Fruit fly (Drosophila melanogaster) whole organism, pupa: ENCODE results near the gene Eig71Ec.

Source experiments
- CG10348 ChIP-seq: fragments of 200-800 bp; sonication (Bioruptor generic); IDR thresholded peaks from 2 replicates; pipeline ENCODE4 v1.3.6; 2022; ENCODE audit warnings: missing biosample characterization, missing genetic modification characterization
- CG12605 ChIP-seq: fragments of 200-800 bp; sonication (Bioruptor generic); IDR thresholded peaks from 2 replicates; pipeline ENCODE4 v1.3.6; 2022; ENCODE audit warnings: missing biosample characterization, missing genetic modification characterization
- CG13204 ChIP-seq: fragments of 200-800 bp; sonication (Bioruptor generic); optimal IDR thresholded peaks from 2 replicates; lab custom pipeline; 2018; ENCODE audit warnings: missing biosample characterization, mild to moderate bottlenecking, missing genetic modification characterization, moderate library complexity
- CG14655 ChIP-seq: fragments of 200-800 bp; sonication (Bioruptor generic); optimal IDR thresholded peaks from 3 replicates; lab custom pipeline; 2017; ENCODE audit warnings: mild to moderate bottlenecking, missing biosample characterization, missing genetic modification reagents, missing genetic modification characterization
- CG15710 ChIP-seq: fragments of 200-800 bp; sonication (Bioruptor generic); optimal IDR thresholded peaks from 2 replicates; lab custom pipeline; 2018; ENCODE audit warnings: missing biosample characterization, mild to moderate bottlenecking, missing genetic modification characterization, moderate library complexity
- CG17806 ChIP-seq: fragments of 200-800 bp; sonication (Bioruptor generic); optimal IDR thresholded peaks from 2 replicates; lab custom pipeline; 2018; ENCODE audit warnings: missing biosample characterization, mild to moderate bottlenecking, missing genetic modification characterization, moderate library complexity
- CG32121 ChIP-seq: fragments of 200-800 bp; sonication (Bioruptor generic); IDR thresholded peaks from 2 replicates; pipeline ENCODE4 v1.3.6; 2022; ENCODE audit warnings: missing biosample characterization, missing genetic modification characterization
- CG34367 ChIP-seq: fragments of 200-800 bp; sonication (Bioruptor generic); optimal IDR thresholded peaks from 2 replicates; lab custom pipeline; 2018; ENCODE audit warnings: missing biosample characterization, mild to moderate bottlenecking, missing genetic modification characterization
- CG4496 ChIP-seq: fragments of 200-800 bp; sonication (Bioruptor generic); IDR thresholded peaks from 3 replicates; pipeline ENCODE4 v1.3.6; 2022; ENCODE audit warnings: missing biosample characterization, missing genetic modification characterization
- CG8159 ChIP-seq: fragments of 200-800 bp; sonication (Bioruptor generic); optimal IDR thresholded peaks from 3 replicates; lab custom pipeline; 2018; ENCODE audit warnings: missing biosample characterization, mild to moderate bottlenecking, missing genetic modification characterization, moderate library complexity
- CG8301 ChIP-seq: fragments of 200-800 bp; sonication (Bioruptor generic); optimal IDR thresholded peaks from 2 replicates; lab custom pipeline; 2018; ENCODE audit warnings: missing biosample characterization, mild to moderate bottlenecking, missing genetic modification characterization
- CG9948 ChIP-seq: fragments of 200-800 bp; sonication (Bioruptor generic); optimal IDR thresholded peaks from 2 replicates; lab custom pipeline; 2018; ENCODE audit warnings: missing biosample characterization, mild to moderate bottlenecking, missing genetic modification characterization, moderate library complexity
- D1 ChIP-seq: fragments of 200-800 bp; sonication (Bioruptor generic); optimal IDR thresholded peaks from 2 replicates; lab custom pipeline; 2018; ENCODE audit warnings: missing biosample characterization, mild to moderate bottlenecking, missing genetic modification characterization, moderate library complexity
- EcR ChIP-seq: fragments of 200-800 bp; sonication (Bioruptor generic); optimal IDR thresholded peaks from 3 replicates; lab custom pipeline; 2019; ENCODE audit warnings: missing biosample characterization, missing genetic modification characterization, mild to moderate bottlenecking, moderate library complexity, missing genetic modification reagents
- Ets98B ChIP-seq: fragments of 200-800 bp; sonication (Bioruptor generic); IDR thresholded peaks from 2 replicates; pipeline ENCODE4 v1.3.6; 2022; ENCODE audit warnings: missing biosample characterization, missing genetic modification characterization
- Pif1A ChIP-seq: fragments of 200-800 bp; sonication (Bioruptor generic); optimal IDR thresholded peaks from 3 replicates; lab custom pipeline; 2016; ENCODE audit warnings: missing biosample characterization, missing genetic modification characterization
- Pif1B ChIP-seq: fragments of 200-800 bp; sonication (Bioruptor generic); optimal IDR thresholded peaks from 3 replicates; lab custom pipeline; 2016; ENCODE audit warnings: missing biosample characterization, missing genetic modification characterization
- Snoo ChIP-seq: fragments of 200-800 bp; sonication (Bioruptor generic); optimal IDR thresholded peaks from 3 replicates; lab custom pipeline; 2017; ENCODE audit warnings: missing biosample characterization, mild to moderate bottlenecking, missing genetic modification characterization, inconsistent platforms
- fd96Ca ChIP-seq: fragments of 200-800 bp; sonication (Bioruptor generic); IDR thresholded peaks from 3 replicates; pipeline ENCODE4 v1.3.6; 2022; ENCODE audit warnings: missing biosample characterization, missing genetic modification characterization
- gl ChIP-seq: fragments of 200-800 bp; sonication (Bioruptor generic); optimal IDR thresholded peaks from 2 replicates; lab custom pipeline; 2018; ENCODE audit warnings: missing biosample characterization, mild to moderate bottlenecking, missing genetic modification characterization
- rn ChIP-seq: fragments of 200-800 bp; sonication (Bioruptor generic); IDR thresholded peaks from 2 replicates; pipeline ENCODE4 v1.3.6; 2022; ENCODE audit warnings: missing biosample characterization, missing genetic modification characterization

Gene Eig71Ec

DNA sequence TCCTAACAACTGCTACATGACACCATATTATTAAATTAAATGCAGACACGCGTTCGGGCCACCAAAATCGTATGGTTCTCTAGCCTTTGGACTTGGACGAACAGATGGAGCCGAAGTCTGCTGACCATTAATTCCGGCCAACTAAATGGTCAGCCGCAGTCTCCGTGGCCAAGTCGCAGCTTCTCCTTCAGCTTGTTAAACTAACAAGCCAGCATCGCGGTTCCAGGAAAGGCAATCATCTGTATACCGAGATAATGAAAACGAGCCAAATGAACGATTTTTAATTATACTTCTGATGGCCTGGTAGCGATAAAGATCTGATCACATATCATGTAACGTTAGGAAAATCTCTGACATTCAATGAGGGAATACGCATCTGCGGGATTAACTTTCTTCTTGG, 17.9 kb upstream of the Eig71Ec start:
- no peak for TF ChIP-seq Pif1B (GFP tag; lab: Kevin White, UChicago)
- no peak for TF ChIP-seq CG4496 (GFP tag; lab: Robert Waterston, UW)
- TF ChIP-seq CG8159, result no peak
- no peak for TF ChIP-seq CG10348 (GFP tag; lab: Robert Waterston, UW)

DNA sequence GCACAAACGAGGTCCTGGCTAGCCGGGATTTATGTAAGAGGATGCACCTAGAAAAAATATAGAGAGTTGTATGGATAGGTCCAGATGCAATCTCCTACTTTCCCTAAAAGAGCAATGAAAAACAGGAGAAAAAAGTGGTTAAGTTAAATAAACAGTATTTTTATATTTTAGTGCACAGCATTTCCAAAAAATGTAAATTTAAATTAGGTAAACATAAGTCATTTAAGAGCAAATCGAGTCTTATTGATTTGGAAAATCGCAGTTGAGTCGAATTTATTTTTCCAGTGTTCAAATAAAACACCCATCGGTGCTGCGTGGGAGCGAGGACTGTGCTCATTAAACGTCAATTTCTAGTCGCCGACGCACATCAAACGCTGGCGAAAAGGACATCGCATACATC, 13.7 kb upstream of the Eig71Ec start:
- TF ChIP-seq CG8159 (no peak), CG13204 (GFP tag; lab: Kevin White, UChicago) (no peak), CG17806 (tag; lab: Kevin White, UChicago) (no peak), gl (tag; lab: Kevin White, UChicago) (no peak), CG32121 (no peak), fd96Ca (no peak), Ets98B (GFP tag; lab: Robert Waterston, UW) (no peak), CG8301 (tag; lab: Kevin White, UChicago) (no peak), rn (GFP tag; lab: Robert Waterston, UW) (no peak), CG15710 (no peak), Pif1A (no peak), CG4496 (GFP tag; lab: Robert Waterston, UW) (no peak), CG34367 (no peak), Pif1B (GFP tag; lab: Kevin White, UChicago) (no peak)
- TF ChIP-seq, all 21 proteins: peak for 0

DNA sequence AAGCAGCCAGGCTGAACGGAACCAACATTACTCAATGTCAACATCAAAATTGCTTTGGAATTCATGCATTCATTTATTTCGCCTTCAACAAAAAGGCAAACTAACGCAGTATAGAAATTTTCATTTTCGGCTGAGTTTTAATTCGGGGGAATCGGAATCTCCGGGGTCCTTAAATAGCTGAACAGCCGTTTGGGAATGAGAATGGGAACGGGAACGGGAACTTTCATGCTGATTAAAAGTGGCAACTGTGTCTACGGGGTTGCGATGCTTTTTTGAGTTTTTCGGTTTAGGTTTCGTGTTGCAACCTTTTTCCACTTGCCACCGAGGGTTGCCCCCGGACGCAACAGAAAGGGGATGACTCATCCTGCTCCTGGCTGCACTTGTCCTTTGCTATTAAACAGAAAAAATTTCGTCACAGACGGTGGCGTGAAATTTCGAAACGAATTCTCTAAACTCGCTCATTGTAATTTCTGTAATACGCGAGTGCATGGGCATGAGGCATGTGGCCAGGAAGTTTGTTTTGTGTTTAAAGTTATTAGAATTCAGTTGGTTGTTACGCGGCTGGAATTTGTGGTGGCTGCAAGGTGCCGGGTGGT, 12.2 kb upstream of the Eig71Ec start:
- TF ChIP-seq CG12605 (GFP tag; lab: Robert Waterston, UW) (no peak), CG17806 (tag; lab: Kevin White, UChicago) (no peak), CG14655 (GFP tag; lab: Kevin White, UChicago) (no peak), CG9948 (tag; lab: Kevin White, UChicago) (no peak), CG8301 (tag; lab: Kevin White, UChicago) (no peak)
- TF ChIP-seq, all 21 proteins: peak for 0

DNA sequence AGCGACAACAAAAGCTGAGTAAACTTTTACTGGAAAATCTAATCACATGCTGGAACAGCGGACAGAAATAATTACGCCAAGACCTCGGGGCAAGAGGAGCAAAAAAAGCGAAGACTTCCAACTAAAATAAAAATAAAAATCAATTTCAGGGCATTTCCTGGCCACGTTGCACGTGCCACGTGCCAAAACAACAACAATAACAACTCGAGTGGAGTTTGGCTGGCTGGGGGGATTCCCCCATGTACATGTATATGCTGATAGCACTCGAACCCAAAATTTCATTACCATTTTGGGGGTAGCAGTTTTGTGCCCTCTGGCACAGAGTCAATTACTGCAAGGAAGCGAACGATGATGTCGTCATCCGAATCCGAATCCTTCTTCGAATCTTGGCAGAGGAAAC, 10.5 kb upstream of the Eig71Ec start:
- no peak for TF ChIP-seq CG13204 (GFP tag; lab: Kevin White, UChicago)
- TF ChIP-seq Pif1B (GFP tag; lab: Kevin White, UChicago), result no peak
- TF ChIP-seq rn (GFP tag; lab: Robert Waterston, UW), result no peak
- no peak for TF ChIP-seq CG17806 (tag; lab: Kevin White, UChicago)
- TF ChIP-seq CG34367, result no peak
- TF ChIP-seq, all 21 proteins: peak for 0

DNA sequence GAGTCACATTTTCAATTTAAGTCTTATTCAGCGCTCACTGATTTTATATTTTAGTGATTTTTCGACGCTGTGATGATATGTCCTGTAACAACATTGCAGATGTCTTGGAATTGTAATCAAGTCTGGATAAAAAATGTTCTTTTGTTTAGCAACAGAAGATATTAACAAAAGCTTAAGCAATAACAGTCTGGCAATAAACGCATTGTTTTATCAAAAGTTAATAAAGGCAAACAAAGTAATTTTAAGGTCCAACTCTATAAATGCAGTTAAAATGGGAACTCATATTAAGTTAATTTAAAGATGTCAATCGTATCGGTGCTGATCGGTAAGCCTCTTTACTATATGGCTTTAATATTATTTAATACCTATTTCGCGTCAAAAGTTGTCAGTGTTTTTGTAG, 9.5 kb upstream of the Eig71Ec start, which contains the start of gene CG43082:
Gene CG43082 (plus strand): TSS at position 301 of the 400 bp plus-strand sequence.
- TF ChIP-seq CG9948 (tag; lab: Kevin White, UChicago), result no peak
- TF ChIP-seq CG32121, result no peak
- TF ChIP-seq CG14655 (GFP tag; lab: Kevin White, UChicago), result no peak

DNA sequence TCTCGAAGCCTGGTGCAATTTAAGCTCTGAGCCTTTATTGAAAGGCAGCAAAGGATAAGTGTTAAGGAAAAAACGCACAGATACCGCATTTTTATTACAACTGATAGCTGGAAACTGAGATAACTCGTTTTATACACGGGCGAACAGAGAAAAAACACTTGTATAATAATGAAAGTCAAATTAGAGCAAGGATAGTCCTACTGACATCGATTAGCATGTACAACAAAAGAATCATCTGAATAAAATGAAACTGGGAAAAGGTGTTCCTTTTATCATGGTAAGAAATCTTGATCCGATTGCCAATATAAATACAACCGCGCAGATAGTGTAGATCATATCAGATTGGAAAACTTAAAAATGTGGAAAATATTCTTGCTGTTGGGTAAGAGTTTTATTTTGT, 8.9 kb upstream of the Eig71Ec start, which contains the start of the genes Eig71Ej and Eig71Ek:
Gene Eig71Ej (minus strand): TSS at position 101 of the 400 bp plus-strand sequence.
Gene Eig71Ek (plus strand): TSS at position 334 of the 400 bp plus-strand sequence.
- no peak for TF ChIP-seq Pif1A
- no peak for TF ChIP-seq CG10348 (GFP tag; lab: Robert Waterston, UW)
- TF ChIP-seq CG8159, result no peak
- TF ChIP-seq Snoo (tag; lab: Kevin White, UChicago), result no peak
- TF ChIP-seq rn (GFP tag; lab: Robert Waterston, UW), result no peak
- TF ChIP-seq CG8301 (tag; lab: Kevin White, UChicago), result no peak
- no peak for TF ChIP-seq CG12605 (GFP tag; lab: Robert Waterston, UW)
- no peak for TF ChIP-seq gl (tag; lab: Kevin White, UChicago)
- TF ChIP-seq CG4496 (GFP tag; lab: Robert Waterston, UW), result no peak
- TF ChIP-seq Pif1B (GFP tag; lab: Kevin White, UChicago), result no peak
- no peak for TF ChIP-seq EcR (GFP tag; lab: Kevin White, UChicago)
- no peak for TF ChIP-seq CG13204 (GFP tag; lab: Kevin White, UChicago)
- TF ChIP-seq fd96Ca, result no peak
- no peak for TF ChIP-seq CG34367
- no peak for TF ChIP-seq CG9948 (tag; lab: Kevin White, UChicago)

DNA sequence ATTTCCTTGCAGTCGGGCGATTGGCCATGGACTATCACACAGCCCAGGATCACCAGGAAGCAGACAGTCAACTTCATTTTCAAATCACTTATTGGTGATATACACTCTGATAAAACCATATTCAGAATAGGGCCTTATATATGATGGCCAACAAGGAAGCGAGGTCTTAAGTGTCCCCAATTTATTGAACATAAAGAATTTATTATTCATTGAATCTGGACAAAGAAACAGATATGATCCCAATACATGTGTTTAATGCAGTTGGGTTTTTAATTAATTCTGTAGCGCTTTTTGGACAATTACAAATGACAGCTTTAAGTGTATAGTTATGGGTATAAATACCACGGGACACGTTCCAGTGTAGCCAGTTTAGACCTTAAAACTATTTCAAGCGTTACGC, 7.3 kb upstream of the Eig71Ec start, which contains the start of the genes Eig71Eh and Eig71Ei:
Gene Eig71Eh (minus strand): TSS at position 101 of the 400 bp plus-strand sequence.
Gene Eig71Ei (plus strand): TSS at position 367 of the 400 bp plus-strand sequence.
- TF ChIP-seq fd96Ca (no peak), D1 (tag; lab: Kevin White, UChicago) (no peak), CG8301 (tag; lab: Kevin White, UChicago) (no peak), gl (tag; lab: Kevin White, UChicago) (no peak)
